Worm (Caenorhabditis elegans) whole organism, mixed stage, embryonic: ENCODE results near the gene glo-4.
A peak's percentile ranks its signal among the peaks of the same experiment; 100 is the strongest.

ENCODE experiments used
- bed-3 ChIP-seq: fragments of 200-800 bp; sonication (Bioruptor generic); optimal IDR thresholded peaks from 3 replicates; lab custom pipeline; 2018; ENCODE audit warnings: mild to moderate bottlenecking, missing genetic modification characterization, moderate library complexity, missing compliant biosample characterization
- blmp-1 ChIP-seq: fragments of 150-350 bp; optimal IDR thresholded peaks from 2 replicates; lab custom pipeline; 2014; ENCODE audit warnings: missing biosample characterization, missing genetic modification characterization
- ceh-39 ChIP-seq: fragments of 150-350 bp; optimal IDR thresholded peaks from 2 replicates; lab custom pipeline; 2014; ENCODE audit warnings: missing biosample characterization, missing genetic modification characterization
- ceh-43 ChIP-seq: fragments of 200-800 bp; sonication (Bioruptor generic); optimal IDR thresholded peaks from 2 replicates; lab custom pipeline; 2018; ENCODE audit warnings: mild to moderate bottlenecking, missing genetic modification characterization, moderate library complexity, missing compliant biosample characterization
- ces-1 ChIP-seq: fragments of 150-350 bp; optimal IDR thresholded peaks from 2 replicates; lab custom pipeline; 2014; ENCODE audit warnings: missing biosample characterization, missing genetic modification reagents, missing genetic modification characterization
- cnd-1 ChIP-seq: fragments of 200-800 bp; sonication (Bioruptor generic); optimal IDR thresholded peaks from 2 replicates; lab custom pipeline; 2018; ENCODE audit warnings: mild to moderate bottlenecking, missing genetic modification characterization, missing compliant biosample characterization
- drap-1 ChIP-seq: fragments of 200-800 bp; sonication (Bioruptor generic); optimal IDR thresholded peaks from 3 replicates; lab custom pipeline; 2018; ENCODE audit warnings: mild to moderate bottlenecking, missing genetic modification characterization, missing compliant biosample characterization
- elt-1 ChIP-seq: sonication (generic microtip); optimal IDR thresholded peaks from 2 replicates; lab custom pipeline; 2017; ENCODE audit warnings: missing genetic modification characterization, mild to moderate bottlenecking, missing compliant biosample characterization, antibody characterized with exemption, moderate library complexity, borderline replicate concordance; ENCODE audit not compliant: insufficient read depth
- elt-3 ChIP-seq: fragments of 150-350 bp; optimal IDR thresholded peaks from 2 replicates; lab custom pipeline; 2014; ENCODE audit warnings: missing biosample characterization, missing genetic modification characterization
- flh-1 ChIP-seq: fragments of 200-800 bp; sonication (Bioruptor generic); optimal IDR thresholded peaks from 2 replicates; lab custom pipeline; 2018; ENCODE audit warnings: mild to moderate bottlenecking, missing genetic modification characterization, moderate library complexity, missing compliant biosample characterization
- ham-2 ChIP-seq: fragments of 200-800 bp; sonication (Bioruptor generic); optimal IDR thresholded peaks from 2 replicates; lab custom pipeline; 2018; ENCODE audit warnings: mild to moderate bottlenecking, missing genetic modification characterization, missing compliant biosample characterization
- hlh-1 ChIP-seq: fragments of 150-350 bp; optimal IDR thresholded peaks from 2 replicates; lab custom pipeline; 2014; ENCODE audit warnings: missing biosample characterization, missing genetic modification reagents, missing genetic modification characterization
- lin-13 ChIP-seq: fragments of 150-350 bp; optimal IDR thresholded peaks from 2 replicates; lab custom pipeline; 2014; ENCODE audit warnings: missing biosample characterization, missing genetic modification characterization
- lin-32 ChIP-seq: fragments of 200-800 bp; sonication (Bioruptor generic); optimal IDR thresholded peaks from 2 replicates; lab custom pipeline; 2018; ENCODE audit warnings: mild to moderate bottlenecking, missing genetic modification characterization, missing compliant biosample characterization
- lsy-2 ChIP-seq: fragments of 150-350 bp; optimal IDR thresholded peaks from 2 replicates; lab custom pipeline; 2014; ENCODE audit warnings: missing biosample characterization, missing genetic modification characterization
- mep-1 ChIP-seq: fragments of 150-350 bp; optimal IDR thresholded peaks from 2 replicates; lab custom pipeline; 2017; ENCODE audit warnings: missing biosample characterization, missing genetic modification reagents, missing genetic modification characterization, inconsistent platforms
- mls-2 ChIP-seq: sonication (generic microtip); optimal IDR thresholded peaks from 2 replicates; lab custom pipeline; 2016; ENCODE audit warnings: mild to moderate bottlenecking, missing genetic modification characterization, moderate library complexity, missing compliant biosample characterization
- nhr-12 ChIP-seq: fragments of 150-350 bp; optimal IDR thresholded peaks from 2 replicates; lab custom pipeline; 2014; ENCODE audit warnings: missing biosample characterization, missing genetic modification characterization
- nhr-2 ChIP-seq: fragments of 150-350 bp; optimal IDR thresholded peaks from 2 replicates; lab custom pipeline; 2014; ENCODE audit warnings: missing biosample characterization, missing genetic modification characterization
- nhr-237 ChIP-seq: fragments of 150-350 bp; optimal IDR thresholded peaks from 2 replicates; lab custom pipeline; 2014; ENCODE audit warnings: missing biosample characterization, missing genetic modification characterization
- nhr-28 ChIP-seq: fragments of 150-350 bp; optimal IDR thresholded peaks from 2 replicates; lab custom pipeline; 2014; ENCODE audit warnings: missing biosample characterization, missing genetic modification characterization
- pha-4 ChIP-seq: fragments of 150-350 bp; optimal IDR thresholded peaks from 2 replicates; lab custom pipeline; 2018; ENCODE audit warnings: missing biosample characterization, missing genetic modification reagents, missing genetic modification characterization
- snpc-4 ChIP-seq: fragments of 150-350 bp; optimal IDR thresholded peaks from 2 replicates; lab custom pipeline; 2014; ENCODE audit warnings: missing biosample characterization, missing genetic modification characterization
- sptf-1 ChIP-seq: sonication (generic microtip); optimal IDR thresholded peaks from 2 replicates; lab custom pipeline; 2017; ENCODE audit warnings: mild to moderate bottlenecking, missing genetic modification characterization, moderate library complexity, missing compliant biosample characterization
- tbx-8 ChIP-seq: fragments of 200-800 bp; sonication (Bioruptor generic); optimal IDR thresholded peaks from 2 replicates; lab custom pipeline; 2018; ENCODE audit warnings: mild to moderate bottlenecking, missing genetic modification characterization, moderate library complexity, missing compliant biosample characterization
- unc-120 ChIP-seq: sonication (generic microtip); optimal IDR thresholded peaks from 2 replicates; lab custom pipeline; 2017; ENCODE audit warnings: missing genetic modification characterization, missing compliant biosample characterization; ENCODE audit not compliant: poor library complexity, severe bottlenecking
- unc-39 ChIP-seq: fragments of 150-350 bp; optimal IDR thresholded peaks from 2 replicates; lab custom pipeline; 2014; ENCODE audit warnings: missing biosample characterization, missing genetic modification characterization
- unc-62 ChIP-seq: fragments of 150-350 bp; optimal IDR thresholded peaks from 2 replicates; lab custom pipeline; 2014; ENCODE audit warnings: missing biosample characterization, missing genetic modification reagents, missing genetic modification characterization
- zip-8 ChIP-seq: fragments of 150-350 bp; optimal IDR thresholded peaks from 2 replicates; lab custom pipeline; 2014; ENCODE audit warnings: missing biosample characterization, missing genetic modification characterization
- ztf-11 ChIP-seq: fragments of 150-350 bp; optimal IDR thresholded peaks from 2 replicates; lab custom pipeline; 2014; ENCODE audit warnings: missing biosample characterization, missing genetic modification characterization

Gene glo-4

DNA sequence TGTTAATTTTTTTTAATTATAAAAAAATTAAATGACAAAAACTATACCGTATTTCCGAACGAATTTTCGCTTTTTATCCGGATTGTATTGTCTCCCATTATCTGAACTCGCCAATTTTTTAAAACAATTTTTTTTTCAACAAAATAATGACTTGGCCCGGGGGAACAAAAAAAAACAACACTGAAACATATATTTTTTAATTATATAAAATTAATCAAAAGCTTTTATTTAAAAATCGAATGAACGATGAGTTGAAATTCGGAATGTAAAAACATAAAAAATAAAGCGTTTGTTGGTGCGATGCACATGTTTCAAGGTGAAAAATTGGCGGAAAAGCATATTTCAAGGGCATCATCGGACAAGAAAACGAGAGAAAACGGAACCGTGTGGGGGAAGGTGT lies 29.5 kb downstream of the glo-4 start, which contains the start of gene mdt-27:
TSS of gene mdt-27 (minus strand) at position 101 of the 400 bp plus-strand sequence.
- TF ChIP-seq tbx-8 (GFP tag; lab: Kevin White, UChicago) (no peak), nhr-2 (no peak), lsy-2 (tag; lab: Kevin White, UChicago) (no peak), mep-1 (no peak), nhr-28 (tag; lab: Kevin White, UChicago) (no peak), ceh-43 (GFP tag; lab: Kevin White, UChicago) (no peak), unc-120 (tag; lab: Kevin White, UChicago) (no peak), ces-1 (no peak), ztf-11 (tag; lab: Kevin White, UChicago) (no peak), ceh-39 (tag; lab: Kevin White, UChicago) (no peak), elt-1 (tag; lab: Kevin White, UChicago) (no peak), zip-8 (tag; lab: Kevin White, UChicago) (no peak), nhr-12 (tag; lab: Kevin White, UChicago) (no peak), snpc-4 (tag; lab: Kevin White, UChicago) (no peak), sptf-1 (tag; lab: Kevin White, UChicago) (no peak), elt-3 (tag; lab: Kevin White, UChicago) (no peak), blmp-1 (no peak), flh-1 (GFP tag; lab: Kevin White, UChicago) (no peak)
- TF ChIP-seq, all 35 proteins: peak for 0

ce11 chrV:9212499-9212898 lies 30.5 kb downstream of the glo-4 start:
- peak; percentile 46 for TF ChIP-seq lsy-2 (tag; lab: Kevin White, UChicago)
- TF ChIP-seq mls-2 (tag; lab: Kevin White, UChicago) = peak; percentile 27
- TF ChIP-seq lin-13 (tag; lab: Kevin White, UChicago) = no peak
- peak; percentile 67 for TF ChIP-seq nhr-237 (tag; lab: Kevin White, UChicago)
- peak; percentile 74 for TF ChIP-seq pha-4 (tag; lab: Kevin White, UChicago)
- TF ChIP-seq nhr-2 = no peak
- no peak for TF ChIP-seq zip-8 (tag; lab: Kevin White, UChicago)
- peak; percentile 40 for TF ChIP-seq ceh-39 (tag; lab: Kevin White, UChicago)
- TF ChIP-seq cnd-1 (tag; lab: Kevin White, UChicago) = no peak
- peak; percentile 98 for TF ChIP-seq ces-1
- TF ChIP-seq mep-1 = peak; percentile 76
- no peak for TF ChIP-seq hlh-1 (tag; lab: Kevin White, UChicago)
- peak; percentile 82 for TF ChIP-seq unc-120 (tag; lab: Kevin White, UChicago)

DNA sequence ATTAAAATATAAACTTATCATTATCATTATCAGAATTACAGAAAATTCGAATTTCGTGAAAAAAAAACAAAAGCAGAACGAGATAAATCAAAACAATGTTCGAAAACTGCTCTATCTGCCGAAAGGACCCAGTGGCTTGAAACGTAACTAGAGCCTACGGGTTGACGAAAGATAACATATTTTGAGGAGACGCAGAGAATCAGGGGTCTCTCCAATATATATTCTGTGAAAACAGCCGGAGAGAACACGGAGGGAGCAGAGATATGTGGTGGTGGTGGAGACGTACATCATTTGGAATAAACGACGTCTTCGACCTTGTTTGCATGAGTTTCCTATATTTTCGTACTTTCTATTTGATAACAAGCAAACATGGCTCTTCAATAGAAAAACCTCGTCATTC lies 34.1 kb downstream of the glo-4 start:
- TF ChIP-seq elt-3 (tag; lab: Kevin White, UChicago) (no peak), ceh-43 (GFP tag; lab: Kevin White, UChicago) (no peak), unc-39 (tag; lab: Kevin White, UChicago) (no peak), ces-1 (peak; percentile 32)
- TF ChIP-seq, all 35 proteins: peak for 1

DNA sequence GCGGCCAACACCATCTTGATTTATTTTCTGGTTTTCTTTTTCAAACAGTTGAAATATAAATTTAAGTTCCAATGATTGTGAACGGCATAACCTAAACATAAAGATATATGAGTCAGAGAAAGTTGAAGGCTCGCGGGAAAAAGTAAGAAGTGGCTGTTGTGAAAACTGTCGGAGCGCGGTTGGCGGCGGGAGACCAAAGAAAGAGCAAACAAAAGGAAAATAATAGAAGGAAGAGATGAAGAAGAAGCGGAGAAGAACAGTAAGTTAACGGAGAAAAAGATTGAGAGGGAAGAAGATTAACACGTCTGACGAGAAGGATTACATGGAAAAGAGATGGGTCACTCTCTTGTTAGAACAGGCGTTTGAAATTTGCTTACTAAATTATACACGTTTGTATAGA lies 35.6 kb downstream of the glo-4 start, which contains the start of gene inx-10:
TSS of gene inx-10 (minus strand) at position 101 of the 400 bp plus-strand sequence.
- TF ChIP-seq drap-1 (GFP tag; lab: Kevin White, UChicago) (no peak), ham-2 (GFP tag; lab: Kevin White, UChicago) (no peak), cnd-1 (tag; lab: Kevin White, UChicago) (no peak), nhr-2 (no peak), ceh-39 (tag; lab: Kevin White, UChicago) (no peak), lin-32 (GFP tag; lab: Kevin White, UChicago) (no peak), unc-62 (GFP tag; lab: Kevin White, UChicago) (no peak), unc-120 (tag; lab: Kevin White, UChicago) (no peak), nhr-237 (tag; lab: Kevin White, UChicago) (no peak), nhr-12 (tag; lab: Kevin White, UChicago) (no peak), zip-8 (tag; lab: Kevin White, UChicago) (no peak), elt-1 (tag; lab: Kevin White, UChicago) (no peak), bed-3 (GFP tag; lab: Kevin White, UChicago) (no peak)

- TF ChIP-seq nhr-12 (tag; lab: Kevin White, UChicago) (no peak), drap-1 (GFP tag; lab: Kevin White, UChicago) (no peak)
Measured at ce11 chrV:9202710-9203109, 40.3 kb downstream of the glo-4 start, which contains the start of gene asp-2. TSS of gene asp-2 (plus strand) at chrV:9203077.
